Worm (Caenorhabditis elegans): ENCODE results near the gene nlp-18.

- TF ChIP-seq mes-2 (tag; optimal IDR thresholded peaks at IDR 0.05; ENCODE audit: poor library complexity, severe bottlenecking): no peak
- no peak for TF ChIP-seq ZK546.5 (tag; optimal IDR thresholded peaks at IDR 0.05)
- TF ChIP-seq mdl-1 (tag; optimal IDR thresholded peaks at IDR 0.05): no peak
- TF ChIP-seq daf-16 (GFP tag; optimal IDR thresholded peaks at IDR 0.05): no peak
- no peak for TF ChIP-seq daf-16 (tag; optimal IDR thresholded peaks at IDR 0.05)
- no peak for TF ChIP-seq unc-62 (GFP tag; optimal IDR thresholded peaks at IDR 0.05 in 1 of 2)
- TF ChIP-seq unc-62 (tag; optimal IDR thresholded peaks at IDR 0.05): no peak
Observed at ce11 chrII:11072565-11072964, 42.4 kb upstream of the nlp-18 start.

Measured in whole organism, L4 larva.